Worm (Caenorhabditis elegans): Measurements from ENCODE around the gene Y54G2A.7.

ce11 chrIV:2851625-2852024 is 13.2 kb downstream of the Y54G2A.7 start:
- TF ChIP-seq zag-1 (tag; optimal IDR thresholded peaks at IDR 0.05): no peak
- TF ChIP-seq nhr-237 (tag; optimal IDR thresholded peaks at IDR 0.05): no peak
- TF ChIP-seq R02D3.7 (tag; optimal IDR thresholded peaks at IDR 0.05): no peak
- no peak for TF ChIP-seq mdl-1 (tag; optimal IDR thresholded peaks at IDR 0.05)
- TF ChIP-seq snpc-4 (tag; optimal IDR thresholded peaks at IDR 0.05): no peak
- no peak for TF ChIP-seq lin-15B (tag; optimal IDR thresholded peaks at IDR 0.05)

Data from whole organism, L3 larva.